Worm (Caenorhabditis elegans): ENCODE data around the gene Y17G7B.20.

Gene Y17G7B.20

DNA sequence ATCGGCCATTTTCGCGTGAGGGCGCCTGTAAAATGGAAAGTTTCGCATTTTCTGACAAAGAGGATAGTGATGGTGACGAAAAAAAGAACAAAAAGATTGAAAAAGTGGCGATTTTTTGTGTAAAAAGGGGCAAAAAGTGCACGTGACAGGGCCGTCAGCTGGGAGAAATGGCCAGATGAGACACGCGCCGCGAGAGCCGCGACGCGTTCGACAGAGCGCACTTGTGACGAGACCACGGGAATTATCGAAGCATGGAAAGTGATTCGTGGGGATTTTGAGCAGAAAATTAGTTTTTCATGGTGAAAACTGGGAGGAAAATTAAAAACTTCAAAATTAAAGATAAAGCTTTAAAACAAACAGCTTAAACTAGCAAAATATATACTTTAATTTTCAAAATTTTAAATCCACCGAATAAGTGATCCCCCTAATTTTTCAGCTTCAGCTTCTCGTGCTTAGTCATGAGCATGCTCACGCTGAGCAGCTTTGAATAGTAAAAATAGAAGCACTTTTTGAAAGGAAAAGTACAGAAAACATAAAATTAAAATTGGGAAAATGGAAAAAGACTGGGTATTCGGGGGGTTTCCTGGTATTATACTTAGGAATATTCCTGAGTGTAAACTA, 12.0 kb downstream of the Y17G7B.20 start, which contains the start of gene W03C9.5 (continued):
- TF ChIP-seq rec-8 (tag; optimal IDR thresholded peaks at IDR 0.05) (peak in 1 of 2 experiments; percentile 32), rpc-1 (optimal IDR thresholded peaks at IDR 0.05) (no peak), rpc-1 (tag; optimal IDR thresholded peaks at IDR 0.05) (no peak), nhr-27 (tag; optimal IDR thresholded peaks at IDR 0.05) (no peak), ZK185.1 (tag; optimal IDR thresholded peaks at IDR 0.05; ENCODE audit: poor library complexity, severe bottlenecking) (peak; percentile 71), Y67H2A.10 (GFP tag; conservative IDR thresholded peaks at IDR 0.05) (peak; percentile 93), aptf-2 (GFP tag; conservative IDR thresholded peaks at IDR 0.05) (peak; percentile 79), zfh-2 (GFP tag; conservative IDR thresholded peaks at IDR 0.05) (peak; percentile 94), dox-1 (GFP tag; IDR thresholded peaks at IDR 0.05) (peak; percentile 93), nhr-179 (tag; optimal IDR thresholded peaks at IDR 0.05) (no peak), egl-44 (GFP tag; IDR thresholded peaks at IDR 0.05) (peak; percentile 49; the same call in 1 of the 2 replicates), lin-54 (GFP tag; optimal IDR thresholded peaks at IDR 0.05) (peak; percentile 78), madf-3 (GFP tag; IDR thresholded peaks at IDR 0.05) (peak; percentile 100), gei-17 (GFP tag; optimal IDR thresholded peaks at IDR 0.05) (peak; percentile 10), F22D6.2 (tag; optimal IDR thresholded peaks at IDR 0.05) (peak; percentile 72), egl-18 (GFP tag; IDR thresholded peaks at IDR 0.05) (0 out of 2 replicates have a peak, but pooled peaks have one; percentile 51), ccch-3 (GFP tag; optimal IDR thresholded peaks at IDR 0.05) (no peak), C17E4.6 (GFP tag; IDR thresholded peaks at IDR 0.05) (peak; percentile 60; the same call in 1 of the 2 replicates), F33H1.4 (GFP tag; IDR thresholded peaks at IDR 0.05) (peak; percentile 73), zim-3 (tag; optimal IDR thresholded peaks at IDR 0.05) (peak; percentile 70), hrde-1 (tag; optimal IDR thresholded peaks at IDR 0.05; ENCODE audit: borderline replicate concordance) (no peak), F23B12.7 (tag; optimal IDR thresholded peaks at IDR 0.05; ENCODE audit: insufficient read depth) (peak; percentile 94), nhr-90 (tag; optimal IDR thresholded peaks at IDR 0.05) (peak; percentile 79), let-526 (GFP tag; IDR thresholded peaks at IDR 0.05) (peak; percentile 86), ceh-79 (tag; optimal IDR thresholded peaks at IDR 0.05) (no peak), ceh-40 (GFP tag; IDR thresholded peaks at IDR 0.05) (no peak), ekl-4 (GFP tag; IDR thresholded peaks at IDR 0.05) (peak; percentile 92), egrh-3 (GFP tag; IDR thresholded peaks at IDR 0.05) (peak; percentile 76), bed-1 (GFP tag; IDR thresholded peaks at IDR 0.05) (no peak), snpc-1.3 (tag; optimal IDR thresholded peaks at IDR 0.05; ENCODE audit: insufficient read depth) (no peak), tbx-9 (tag; optimal IDR thresholded peaks at IDR 0.05; ENCODE audit: borderline replicate concordance) (no peak), nfya-2 (GFP tag; IDR thresholded peaks at IDR 0.05) (no peak), ztf-3 (GFP tag; optimal IDR thresholded peaks at IDR 0.05) (peak; percentile 39), ama-1 (optimal IDR thresholded peaks at IDR 0.05) (no peak), ama-1 (GFP tag; optimal IDR thresholded peaks at IDR 0.05) (no peak), akir-1 (GFP tag; optimal IDR thresholded peaks at IDR 0.05) (peak; percentile 14), mel-28 (tag; optimal IDR thresholded peaks at IDR 0.05; ENCODE audit: borderline replicate concordance) (no peak), B0035.1 (tag; optimal IDR thresholded peaks at IDR 0.05) (peak; percentile 50), F39B2.1 (GFP tag; IDR thresholded peaks at IDR 0.05) (no peak), dpff-1 (tag; optimal IDR thresholded peaks at IDR 0.05) (no peak), hmg-1.2 (GFP tag; IDR thresholded peaks at IDR 0.05) (peak; percentile 56), lin-35 (GFP tag; optimal IDR thresholded peaks at IDR 0.05) (peak in 2 of 3 experiments; percentile 19 to 76), F49E8.2 (tag; optimal IDR thresholded peaks at IDR 0.05; ENCODE audit: insufficient read depth) (peak; percentile 63), hlh-26 (GFP tag; conservative IDR thresholded peaks at IDR 0.05) (no peak), ceh-27 (GFP tag; optimal IDR thresholded peaks at IDR 0.05) (peak; percentile 96), lin-40 (tag; optimal IDR thresholded peaks at IDR 0.05) (peak; percentile 91), D2030.7 (GFP tag; IDR thresholded peaks at IDR 0.05) (peak; percentile 79)
